Comparison of ENCODE assay signal across 2 fruit fly cellular contexts in the genomic region with DNA sequence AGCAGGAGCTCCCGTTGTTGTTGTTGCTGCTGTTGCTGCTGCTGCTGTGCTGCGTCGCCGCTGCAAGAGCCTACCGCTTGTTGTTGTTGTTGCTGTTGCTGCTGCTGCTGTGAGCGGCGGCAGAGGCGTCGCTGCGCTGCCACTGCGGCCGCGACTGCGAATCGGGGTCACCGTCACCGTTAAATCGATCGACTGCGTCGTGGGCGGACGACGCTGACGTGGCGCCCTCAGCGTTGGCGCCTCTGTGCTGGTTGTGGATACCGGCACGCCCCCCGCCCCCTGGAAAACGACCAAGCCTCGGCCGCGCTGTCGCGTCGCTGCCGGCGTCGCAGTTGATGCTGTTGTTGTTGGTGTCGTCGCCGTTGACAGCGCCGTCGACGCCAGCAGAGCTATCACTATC.
TF ChIP-seq lines count a peak whose summit lies in the region.

No protein-coding gene starts in this region.

- no peak for TF ChIP-seq CTCF in whole organism, embryonic (GFP tag; optimal IDR thresholded peaks at IDR 0.05; lab: Kevin White, UChicago)

TF ChIP-seq in whole organism, embryonic, 481 proteins besides CTCF, POLR2A, EP300 and RAD21:
- TF ChIP-seq sr (GFP tag; IDR thresholded peaks at IDR 0.05; lab: Robert Waterston, UW) (peak; percentile 72), CG2875 (GFP tag; optimal IDR thresholded peaks at IDR 0.05; lab: Kevin White, UChicago) (no peak), Hr78 (GFP tag; optimal IDR thresholded peaks at IDR 0.05; lab: Kevin White, UChicago) (peak in 1 of 2 experiments; percentile 48), Adf1 (GFP tag; IDR thresholded peaks at IDR 0.05; lab: Robert Waterston, UW) (peak; percentile 71), Ets65A (GFP tag; lab: Kevin White, UChicago) (peak; percentile 9), Ssrp (tag; optimal IDR thresholded peaks at IDR 0.05; lab: Kevin White, UChicago) (no peak), GATAe (GFP tag; conservative IDR thresholded peaks at IDR 0.05; lab: Robert Waterston, UW) (no peak), Sin3A (optimal IDR thresholded peaks at IDR 0.05; lab: Kevin White, UChicago) (no peak), CG10565 (GFP tag; optimal IDR thresholded peaks at IDR 0.05; lab: Kevin White, UChicago) (no peak), CG4360 (GFP tag; IDR thresholded peaks at IDR 0.05; lab: Robert Waterston, UW) (peak; percentile 84)

TF ChIP-seq in whole organism, wandering third instar larva, 38 proteins besides CTCF, POLR2A, EP300 and RAD21:
- TF ChIP-seq brk (GFP tag; optimal IDR thresholded peaks at IDR 0.05; lab: Kevin White, UChicago), result no peak
- TF ChIP-seq Dfd (GFP tag; optimal IDR thresholded peaks at IDR 0.05; lab: Kevin White, UChicago), result peak; percentile 35
- no peak for TF ChIP-seq lola (GFP tag; optimal IDR thresholded peaks at IDR 0.05; lab: Kevin White, UChicago)
